Worm (Caenorhabditis elegans) whole organism, early embryonic: Measurements from ENCODE around the gene kgb-2.

ENCODE experiments used
- ceh-36 ChIP-seq: sonication (generic microtip); optimal IDR thresholded peaks from 2 replicates; lab custom pipeline; 2016; ENCODE audit warnings: missing genetic modification characterization, inconsistent platforms, missing compliant biosample characterization
- hnd-1 ChIP-seq: sonication (generic microtip); optimal IDR thresholded peaks from 2 replicates; lab custom pipeline; 2016; ENCODE audit warnings: missing genetic modification characterization, missing compliant biosample characterization
- tra-4 ChIP-seq: sonication (generic microtip); optimal IDR thresholded peaks from 2 replicates; lab custom pipeline; 2017; ENCODE audit warnings: missing genetic modification characterization, missing compliant biosample characterization

DNA sequence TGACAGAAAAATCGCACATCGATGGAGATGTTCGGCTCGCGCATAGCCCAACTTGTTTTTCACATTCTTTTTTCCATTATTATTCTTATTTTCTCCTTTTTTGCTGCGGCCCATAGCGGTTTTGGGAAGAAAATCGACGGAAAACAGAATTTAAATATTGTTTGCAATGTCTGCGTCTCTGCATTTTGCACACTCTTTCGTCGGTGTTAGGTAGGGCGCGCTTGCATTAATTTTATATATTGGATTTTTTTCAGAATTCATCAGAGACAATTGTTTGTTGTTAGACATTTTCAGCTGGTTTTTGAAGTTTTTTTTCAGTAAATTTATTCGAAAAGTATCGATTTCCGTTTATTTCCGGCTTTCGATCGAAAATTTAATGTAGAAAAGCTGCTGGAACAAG lies 7.5 kb upstream of the kgb-2 start, which contains the start of gene Y37E11B.6:
- TF ChIP-seq tra-4 (tag; lab: Kevin White, UChicago): no peak
- no peak for TF ChIP-seq ceh-36 (tag; lab: Kevin White, UChicago)
- TF ChIP-seq hnd-1: no peak
